Worm (Caenorhabditis elegans) whole organism, L1 larva: Measurements from ENCODE around the gene rpac-19.
A peak's percentile ranks its signal among the peaks of the same experiment; 100 is the strongest.

Experiments
- ceh-63 ChIP-seq: fragments of 200-800 bp; sonication (Bioruptor generic); optimal IDR thresholded peaks from 2 replicates; lab custom pipeline; 2018; ENCODE audit warnings: mild to moderate bottlenecking, missing genetic modification characterization, missing compliant biosample characterization
- ceh-82 ChIP-seq, 3 experiments: fragments of 150-350 bp in 1 of 3; sonication (generic microtip) in 2 of 3; optimal IDR thresholded peaks; 2 replicates each; lab custom pipeline; 2014 to 2017; ENCODE audit warnings: missing biosample characterization in 3 of 3, missing genetic modification characterization in 3 of 3
- egl-13 ChIP-seq: sonication (generic microtip); optimal IDR thresholded peaks from 2 replicates; lab custom pipeline; 2016; ENCODE audit warnings: missing genotype, missing genetic modification reagents, missing genetic modification characterization, missing compliant biosample characterization
- egl-27 ChIP-seq, 2 experiments: fragments of 150-350 bp in 1 of 2; sonication (generic microtip); optimal IDR thresholded peaks; 3 replicates each; lab custom pipeline; 2017 to 2018; ENCODE audit warnings: missing biosample characterization in 2 of 2, missing genetic modification characterization in 2 of 2, missing genetic modification reagents in 2 of 2
- fos-1 ChIP-seq: fragments of 150-350 bp; optimal IDR thresholded peaks from 2 replicates; lab custom pipeline; 2014; ENCODE audit warnings: missing biosample characterization, missing genetic modification characterization
- jun-1 ChIP-seq: fragments of 150-350 bp; optimal IDR thresholded peaks from 2 replicates; lab custom pipeline; 2014; ENCODE audit warnings: missing biosample characterization, missing genetic modification reagents, missing genetic modification characterization
- nhr-11 ChIP-seq: fragments of 150-350 bp; optimal IDR thresholded peaks from 2 replicates; lab custom pipeline; 2014; ENCODE audit warnings: missing biosample characterization, missing genetic modification characterization
- nhr-12 ChIP-seq: sonication (generic microtip); optimal IDR thresholded peaks from 2 replicates; lab custom pipeline; 2017; ENCODE audit warnings: missing biosample characterization, missing genetic modification characterization
- nhr-85 ChIP-seq: sonication (generic microtip); peaks from one replicate; lab custom pipeline; 2016; ENCODE audit warnings: missing genetic modification characterization, inconsistent platforms, missing compliant biosample characterization
- pqm-1 ChIP-seq: sonication (generic microtip); optimal IDR thresholded peaks from 3 replicates; lab custom pipeline; 2017; ENCODE audit warnings: missing biosample characterization, missing genetic modification characterization
- snpc-4 ChIP-seq: fragments of 150-350 bp; optimal IDR thresholded peaks from 2 replicates; lab custom pipeline; 2014; ENCODE audit warnings: missing biosample characterization, missing genetic modification characterization
- zip-4 ChIP-seq: fragments of 200-800 bp; sonication (Bioruptor generic); optimal IDR thresholded peaks from 2 replicates; lab custom pipeline; 2018; ENCODE audit warnings: mild to moderate bottlenecking, missing genetic modification characterization, moderate library complexity, missing compliant biosample characterization
- ztf-11 ChIP-seq, 2 experiments: sonication (generic microtip); optimal IDR thresholded peaks; 2 replicates each; lab custom pipeline; 2016 to 2017; ENCODE audit warnings: missing genetic modification characterization in 2 of 2, missing biosample characterization in 1 of 2, missing compliant biosample characterization in 1 of 2
- ztf-4 ChIP-seq: fragments of 150-350 bp; optimal IDR thresholded peaks from 2 replicates; lab custom pipeline; 2014; ENCODE audit warnings: missing biosample characterization, missing genetic modification characterization

DNA sequence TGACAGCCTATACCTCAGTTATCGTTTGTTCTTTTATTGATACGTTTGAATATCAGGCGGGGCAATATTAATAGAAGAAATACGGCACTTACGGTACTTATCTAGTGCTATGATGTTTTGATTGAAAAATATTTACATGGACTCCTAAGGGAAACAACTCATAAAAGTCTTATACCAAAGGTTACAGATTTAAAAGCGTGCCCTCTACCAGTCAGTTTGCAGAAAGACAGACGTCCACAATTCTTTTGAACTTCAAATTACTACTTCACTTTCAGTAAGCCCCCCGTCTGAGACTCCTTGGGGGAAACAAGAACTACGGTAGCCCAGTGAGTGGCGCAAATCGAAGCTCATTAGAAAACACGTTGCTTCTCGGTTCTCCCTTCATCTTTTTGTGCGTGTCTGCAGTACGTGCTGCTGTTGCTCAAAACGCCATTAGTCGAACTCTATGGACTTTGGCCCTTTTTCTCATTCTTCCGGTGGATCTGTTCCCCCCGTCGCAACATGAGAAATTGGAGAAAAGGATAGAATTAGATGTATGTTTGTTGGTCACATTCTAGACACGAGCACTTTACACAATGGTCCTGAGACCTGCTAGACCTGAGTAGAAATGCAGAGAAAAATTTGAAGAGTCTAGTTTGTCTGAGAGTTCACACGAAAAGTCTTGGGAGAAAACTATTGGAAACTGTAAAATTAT, 32.7 kb upstream of the rpac-19 start:
- TF ChIP-seq ztf-4 = no peak
- no peak for TF ChIP-seq egl-27 (tag; optimal IDR thresholded peaks at IDR 0.05; lab: Kevin White, UChicago)
- TF ChIP-seq nhr-12 (tag; lab: Kevin White, UChicago) = no peak
- no peak for TF ChIP-seq egl-13 (tag; lab: Kevin White, UChicago)
- no peak for TF ChIP-seq ceh-63 (GFP tag; lab: Kevin White, UChicago)
- peak; percentile 48 for TF ChIP-seq nhr-85 (tag; lab: Kevin White, UChicago)
- TF ChIP-seq zip-4 (GFP tag; lab: Kevin White, UChicago) = no peak
- no peak for TF ChIP-seq ceh-82 (tag; optimal IDR thresholded peaks at IDR 0.05; lab: Kevin White, UChicago)
- no peak for TF ChIP-seq pqm-1 (tag; lab: Kevin White, UChicago)
- TF ChIP-seq nhr-11 (tag; lab: Kevin White, UChicago) = no peak
- TF ChIP-seq ztf-11 (tag; optimal IDR thresholded peaks at IDR 0.05; lab: Kevin White, UChicago) = no peak
- no peak for TF ChIP-seq snpc-4
- no peak for TF ChIP-seq jun-1 (tag; lab: Kevin White, UChicago)
- no peak for TF ChIP-seq fos-1 (tag; lab: Kevin White, UChicago)
